Worm (Caenorhabditis elegans) whole organism, L4 larva: Measurements from ENCODE around the gene F40G12.5.

Experiments
- F10B5.3 ChIP-seq: sonication (generic microtip); optimal IDR thresholded peaks from 2 replicates; lab custom pipeline; 2016; ENCODE audit warnings: mild to moderate bottlenecking, missing genetic modification characterization, missing compliant biosample characterization
- nhr-237 ChIP-seq: sonication (generic microtip); optimal IDR thresholded peaks from 2 replicates; lab custom pipeline; 2017; ENCODE audit warnings: missing biosample characterization, missing genetic modification characterization
- nhr-76 ChIP-seq: fragments of 150-350 bp; optimal IDR thresholded peaks from 2 replicates; lab custom pipeline; 2014; ENCODE audit warnings: missing biosample characterization, missing genetic modification characterization
- sdz-12 ChIP-seq: fragments of 200-800 bp; sonication (Bioruptor generic); optimal IDR thresholded peaks from 2 replicates; lab custom pipeline; 2018; ENCODE audit warnings: mild to moderate bottlenecking, missing genetic modification characterization, missing compliant biosample characterization
- skn-1 ChIP-seq: fragments of 150-350 bp; optimal IDR thresholded peaks from 2 replicates; lab custom pipeline; 2014; ENCODE audit warnings: missing biosample characterization, missing genetic modification characterization
- snpc-4 ChIP-seq: fragments of 150-350 bp; optimal IDR thresholded peaks from 2 replicates; lab custom pipeline; 2014; ENCODE audit warnings: missing biosample characterization, missing genetic modification characterization

ce11 chrV:14270729-14271128 is at the start of gene F40G12.5:
- TF ChIP-seq snpc-4 (tag; lab: Kevin White, UChicago) (no peak), skn-1 (tag; lab: Kevin White, UChicago) (no peak), F10B5.3 (no peak), nhr-237 (no peak), sdz-12 (GFP tag; lab: Kevin White, UChicago) (no peak), nhr-76 (no peak)
